Fruit fly (Drosophila melanogaster) whole organism, embryonic: Measurements from ENCODE around the gene Gnf1.

Experiments
- Abd-B ChIP-seq: fragments of 200-800 bp; sonication (Bioruptor generic); optimal IDR thresholded peaks from 2 replicates; lab custom pipeline; 2018; ENCODE audit warnings: missing biosample characterization, mild to moderate bottlenecking, missing genetic modification characterization, moderate library complexity
- Asciz ChIP-seq: fragments of 200-800 bp; sonication (Bioruptor generic); optimal IDR thresholded peaks from 2 replicates; lab custom pipeline; 2017; ENCODE audit warnings: missing biosample characterization, mild to moderate bottlenecking, missing genetic modification characterization, missing genetic modification reagents
- B-H2 ChIP-seq: fragments of 200-800 bp; sonication (Bioruptor generic); optimal IDR thresholded peaks from 2 replicates; lab custom pipeline; 2018; ENCODE audit warnings: missing biosample characterization, mild to moderate bottlenecking, missing genetic modification characterization
- CG10267 ChIP-seq: fragments of 200-800 bp; sonication (Bioruptor generic); optimal IDR thresholded peaks from 2 replicates; lab custom pipeline; 2018; ENCODE audit warnings: missing biosample characterization, mild to moderate bottlenecking, missing genetic modification characterization, moderate library complexity
- CG10565 ChIP-seq: fragments of 200-800 bp; sonication (Bioruptor generic); optimal IDR thresholded peaks from 3 replicates; lab custom pipeline; 2016; ENCODE audit warnings: missing biosample characterization, mild to moderate bottlenecking, missing genetic modification characterization
- CG11398 ChIP-seq: fragments of 200-800 bp; sonication (Bioruptor generic); optimal IDR thresholded peaks from 2 replicates; lab custom pipeline; 2016; ENCODE audit warnings: missing biosample characterization, missing genetic modification characterization
- CG12155 ChIP-seq: fragments of 200-800 bp; sonication (Bioruptor generic); optimal IDR thresholded peaks from 3 replicates; lab custom pipeline; 2016; ENCODE audit warnings: missing biosample characterization, missing genetic modification characterization
- CG1233 ChIP-seq: fragments of 200-800 bp; sonication (Bioruptor generic); optimal IDR thresholded peaks from 4 replicates; lab custom pipeline; 2018; ENCODE audit warnings: missing biosample characterization, mild to moderate bottlenecking, missing genetic modification characterization
- CG13123 ChIP-seq: fragments of 200-800 bp; sonication (Bioruptor generic); optimal IDR thresholded peaks from 2 replicates; lab custom pipeline; 2016; ENCODE audit warnings: missing biosample characterization, missing genetic modification characterization
- CG1603 ChIP-seq: fragments of 200-800 bp; sonication (Bioruptor generic); optimal IDR thresholded peaks from 2 replicates; lab custom pipeline; 2019; ENCODE audit warnings: missing biosample characterization, mild to moderate bottlenecking, missing genetic modification characterization, moderate library complexity
- CG17385 ChIP-seq: fragments of 200-800 bp; sonication (Bioruptor generic); optimal IDR thresholded peaks from 3 replicates; lab custom pipeline; 2018; ENCODE audit warnings: missing biosample characterization, mild to moderate bottlenecking, missing genetic modification characterization
- CG17829 ChIP-seq: fragments of 200-800 bp; optimal IDR thresholded peaks from 2 replicates; lab custom pipeline; 2019; ENCODE audit warnings: missing biosample characterization, mild to moderate bottlenecking, missing genetic modification characterization, moderate library complexity
- CG18764 ChIP-seq: fragments of 200-800 bp; sonication (Bioruptor generic); optimal IDR thresholded peaks from 3 replicates; lab custom pipeline; 2016; ENCODE audit warnings: missing biosample characterization, missing genetic modification characterization
- CG2129 ChIP-seq: fragments of 200-800 bp; sonication (Bioruptor generic); IDR thresholded peaks from 2 replicates; pipeline ENCODE4 v1.3.6; 2022; ENCODE audit warnings: missing biosample characterization, missing genetic modification characterization; ENCODE audit not compliant: partially characterized antibody
- CG2199 ChIP-seq: fragments of 200-800 bp; sonication (Bioruptor generic); IDR thresholded peaks from 3 replicates; pipeline ENCODE4 v1.3.6; 2022; ENCODE audit warnings: missing biosample characterization, missing genetic modification characterization
- CG2889 ChIP-seq: fragments of 200-800 bp; sonication (Bioruptor generic); IDR thresholded peaks from 3 replicates; pipeline ENCODE4 v1.3.6; 2022; ENCODE audit warnings: missing biosample characterization, missing genetic modification characterization
- CG3065 ChIP-seq: fragments of 200-800 bp; sonication (Bioruptor generic); optimal IDR thresholded peaks from 2 replicates; lab custom pipeline; 2016; ENCODE audit warnings: missing biosample characterization, missing genetic modification characterization
- CG3163 ChIP-seq: fragments of 200-800 bp; sonication (Bioruptor generic); optimal IDR thresholded peaks from 3 replicates; lab custom pipeline; 2016; ENCODE audit warnings: missing biosample characterization, missing genetic modification characterization
- CG32767 ChIP-seq: fragments of 200-800 bp; sonication (Bioruptor generic); IDR thresholded peaks from 2 replicates; pipeline ENCODE4 v1.3.6; 2022; ENCODE audit warnings: missing biosample characterization, missing genetic modification characterization
- CG32772 ChIP-seq: fragments of 200-800 bp; sonication (Bioruptor generic); IDR thresholded peaks from 2 replicates; pipeline ENCODE4 v1.3.6; 2022; ENCODE audit warnings: missing biosample characterization, missing genetic modification characterization
- CG3995 ChIP-seq: fragments of 200-800 bp; sonication (Bioruptor generic); optimal IDR thresholded peaks from 3 replicates; lab custom pipeline; 2016; ENCODE audit warnings: missing biosample characterization, missing genetic modification characterization
- CG5180 ChIP-seq: fragments of 200-800 bp; sonication (Bioruptor generic); optimal IDR thresholded peaks from 3 replicates; lab custom pipeline; 2017; ENCODE audit warnings: missing biosample characterization, missing genetic modification characterization, mild to moderate bottlenecking, moderate library complexity, missing genetic modification reagents
- D ChIP-seq, 2 experiments: fragments of 200-800 bp in 1 of 2; fragments of >200 bp in 1 of 2; sonication (Bioruptor generic) in 1 of 2; optimal IDR thresholded peaks; 2 replicates in 1 of 2; 3 replicates in 1 of 2; lab custom pipeline; 2017; ENCODE audit warnings: mild to moderate bottlenecking in 1 of 2, missing biosample characterization in 1 of 2, missing genetic modification characterization in 1 of 2, missing genetic modification reagents in 1 of 2
- Drgx ChIP-seq: fragments of 200-800 bp; sonication (Bioruptor generic); IDR thresholded peaks from 2 replicates; pipeline ENCODE4 v1.3.6; 2022; ENCODE audit warnings: missing biosample characterization, missing genetic modification characterization
- E2f1 ChIP-seq: fragments of 200-800 bp; sonication (Bioruptor generic); IDR thresholded peaks from 2 replicates; pipeline ENCODE4 v1.3.6; 2022; ENCODE audit warnings: missing biosample characterization, missing genetic modification characterization
- Ets97D ChIP-seq: fragments of 200-800 bp; sonication (Bioruptor generic); optimal IDR thresholded peaks from 3 replicates; lab custom pipeline; 2016; ENCODE audit warnings: missing biosample characterization, missing genetic modification characterization
- HLH54F ChIP-seq: fragments of 200-800 bp; sonication (Bioruptor generic); optimal IDR thresholded peaks from 3 replicates; lab custom pipeline; 2016; ENCODE audit warnings: missing biosample characterization, missing genetic modification characterization
- Hr51 ChIP-seq, 2 experiments: fragments of 200-800 bp; sonication (Bioruptor generic); optimal IDR thresholded peaks; 2 replicates in 1 of 2; 3 replicates in 1 of 2; lab custom pipeline; 2016 to 2018; ENCODE audit warnings: missing biosample characterization in 2 of 2, missing genetic modification characterization in 2 of 2, mild to moderate bottlenecking in 1 of 2, moderate library complexity in 1 of 2
- MTF-1 ChIP-seq: fragments of 200-800 bp; sonication (Bioruptor generic); optimal IDR thresholded peaks from 2 replicates; lab custom pipeline; 2018; ENCODE audit warnings: missing biosample characterization, mild to moderate bottlenecking, missing genetic modification characterization, borderline replicate concordance
- Nf-YA ChIP-seq: fragments of 200-800 bp; sonication (Bioruptor generic); IDR thresholded peaks from 2 replicates; pipeline ENCODE4 v1.3.6; 2022; ENCODE audit warnings: missing biosample characterization, missing genetic modification characterization
- Opbp ChIP-seq: fragments of 200-800 bp; sonication (Bioruptor generic); IDR thresholded peaks from 3 replicates; pipeline ENCODE4 v1.3.6; 2022; ENCODE audit warnings: missing biosample characterization, missing genetic modification characterization; ENCODE audit not compliant: partially characterized antibody
- Ravus ChIP-seq: fragments of 200-800 bp; sonication (Bioruptor generic); IDR thresholded peaks from 2 replicates; pipeline ENCODE4 v1.3.6; 2022; ENCODE audit warnings: missing biosample characterization, missing genetic modification characterization
- ash1 ChIP-seq: fragments of 200-800 bp; sonication (Bioruptor generic); optimal IDR thresholded peaks from 2 replicates; lab custom pipeline; 2018; ENCODE audit warnings: missing biosample characterization, mild to moderate bottlenecking, missing genetic modification characterization
- cas ChIP-seq: fragments of 200-800 bp; sonication (Bioruptor generic); IDR thresholded peaks from 2 replicates; pipeline ENCODE4 v1.3.6; 2022; ENCODE audit warnings: missing biosample characterization, missing genetic modification characterization
- caup ChIP-seq: fragments of 200-800 bp; sonication (Bioruptor generic); optimal IDR thresholded peaks from 3 replicates; lab custom pipeline; 2017; ENCODE audit warnings: missing biosample characterization, mild to moderate bottlenecking, missing genetic modification characterization, moderate library complexity; ENCODE audit not compliant: severe bottlenecking
- cg ChIP-seq: fragments of 200-800 bp; sonication (Bioruptor generic); optimal IDR thresholded peaks from 3 replicates; lab custom pipeline; 2019; ENCODE audit warnings: missing biosample characterization, mild to moderate bottlenecking, missing genetic modification characterization, moderate library complexity
- chm ChIP-seq: fragments of 200-800 bp; sonication (Bioruptor generic); IDR thresholded peaks from 2 replicates; pipeline ENCODE4 v1.3.6; 2022; ENCODE audit warnings: missing biosample characterization, missing genetic modification characterization
- eve ChIP-seq, 2 experiments: fragments of >200 bp; optimal IDR thresholded peaks; 2 replicates each; lab custom pipeline; 2017; ENCODE audit warnings: missing biosample characterization in 2 of 2, missing genetic modification characterization in 2 of 2
- fd3F ChIP-seq: fragments of 200-800 bp; sonication (Bioruptor generic); optimal IDR thresholded peaks from 2 replicates; lab custom pipeline; 2018; ENCODE audit warnings: missing biosample characterization, mild to moderate bottlenecking, missing genetic modification characterization, moderate library complexity
- hbn ChIP-seq: fragments of 200-800 bp; sonication (Bioruptor generic); IDR thresholded peaks from 2 replicates; pipeline ENCODE4 v1.3.6; 2022; ENCODE audit warnings: missing biosample characterization, missing genetic modification characterization; ENCODE audit not compliant: partially characterized antibody
- lmd ChIP-seq: fragments of 200-800 bp; sonication (Bioruptor generic); IDR thresholded peaks from 2 replicates; pipeline ENCODE4 v1.3.6; 2022; ENCODE audit warnings: missing biosample characterization, missing genetic modification characterization
- p53 ChIP-seq: fragments of 200-800 bp; sonication (Bioruptor generic); optimal IDR thresholded peaks from 2 replicates; lab custom pipeline; 2016; ENCODE audit warnings: missing biosample characterization, missing genetic modification characterization
- pnt ChIP-seq: fragments of 200-800 bp; sonication (Bioruptor generic); optimal IDR thresholded peaks from 3 replicates; lab custom pipeline; 2016; ENCODE audit warnings: missing biosample characterization, missing genetic modification characterization
- sd ChIP-seq: fragments of 200-800 bp; sonication (Bioruptor generic); optimal IDR thresholded peaks from 3 replicates; lab custom pipeline; 2018; ENCODE audit warnings: missing biosample characterization, mild to moderate bottlenecking, missing genetic modification characterization, moderate library complexity
- slp2 ChIP-seq: fragments of 200-800 bp; sonication (Bioruptor generic); optimal IDR thresholded peaks from 2 replicates; lab custom pipeline; 2016; ENCODE audit warnings: missing biosample characterization, missing genetic modification characterization
- tup ChIP-seq: fragments of 200-800 bp; sonication (Bioruptor generic); optimal IDR thresholded peaks from 2 replicates; lab custom pipeline; 2016; ENCODE audit warnings: missing biosample characterization, mild to moderate bottlenecking, missing genetic modification characterization, moderate library complexity
- vnd ChIP-seq: fragments of 200-800 bp; sonication (Bioruptor generic); IDR thresholded peaks from 3 replicates; pipeline ENCODE4 v1.3.6; 2022; ENCODE audit warnings: missing biosample characterization, missing genetic modification characterization; ENCODE audit not compliant: partially characterized antibody
- vvl ChIP-seq: fragments of 200-800 bp; sonication (Bioruptor generic); IDR thresholded peaks from 2 replicates; pipeline ENCODE4 v1.3.6; 2022; ENCODE audit warnings: missing biosample characterization, missing genetic modification characterization

Gene Gnf1

DNA sequence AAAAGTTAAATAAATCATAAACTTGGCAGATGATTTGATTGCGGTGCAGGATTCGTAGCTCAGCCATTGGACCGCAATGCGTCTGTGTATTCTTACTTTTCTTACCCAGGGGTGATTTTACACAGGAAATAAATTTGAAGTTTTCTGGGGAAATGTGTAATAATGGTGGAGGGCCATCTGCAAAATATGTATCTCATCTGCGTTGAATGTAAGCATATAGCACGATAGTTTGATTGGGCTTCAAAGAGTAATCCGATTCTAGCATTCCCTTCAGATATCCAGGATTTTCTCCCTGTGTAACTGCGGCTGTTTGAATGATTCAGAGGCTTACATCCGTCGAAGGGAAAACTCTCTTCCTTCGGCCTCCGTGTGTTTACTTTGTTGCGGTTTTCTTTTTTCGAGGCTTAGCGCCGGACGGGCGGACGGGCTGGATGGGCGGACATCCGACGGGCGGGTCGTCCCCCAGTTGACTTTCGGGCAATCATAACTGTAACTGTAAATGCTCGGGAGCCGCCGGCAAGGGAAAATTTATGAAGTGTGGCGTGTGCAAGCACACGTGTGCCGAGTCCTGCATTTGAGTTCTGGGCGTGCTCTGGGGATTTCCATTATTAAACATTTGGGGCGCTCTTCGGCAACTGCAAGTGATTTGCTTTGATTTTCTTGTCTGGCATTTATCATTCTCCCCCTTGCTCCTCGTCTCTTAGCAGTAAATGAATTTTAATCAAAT, 20.2 kb upstream of the Gnf1 start (continued):
- peak; percentile 72 for TF ChIP-seq slp2
- TF ChIP-seq CG5180, result no peak
- TF ChIP-seq CG32767 (GFP tag; lab: Robert Waterston, UW), result peak; percentile 45; the same call in 1 of the 2 replicates
- no peak for TF ChIP-seq cas (GFP tag; lab: Robert Waterston, UW)
- no peak for TF ChIP-seq hbn (GFP tag; lab: Robert Waterston, UW)
- peak; percentile 16 for TF ChIP-seq Ets97D (GFP tag; lab: Kevin White, UChicago)
- TF ChIP-seq Nf-YA (GFP tag; lab: Robert Waterston, UW), result peak; percentile 58; the same call in 1 of the 2 replicates
- no peak for TF ChIP-seq tup (GFP tag; lab: Kevin White, UChicago)
- TF ChIP-seq Ravus, result no peak
- TF ChIP-seq Drgx, result no peak
- peak; percentile 24 for TF ChIP-seq caup (GFP tag; lab: Kevin White, UChicago)
- peak; percentile 20 for TF ChIP-seq CG3163 (GFP tag; lab: Kevin White, UChicago)
- TF ChIP-seq Abd-B (GFP tag; lab: Kevin White, UChicago), result peak; percentile 62
- no peak for TF ChIP-seq p53 (GFP tag; lab: Kevin White, UChicago)
- peak; percentile 90 for TF ChIP-seq CG1603 (tag; lab: Kevin White, UChicago)
- peak; percentile 59 for TF ChIP-seq CG18764 (GFP tag; lab: Kevin White, UChicago)
- no peak for TF ChIP-seq CG13123 (GFP tag; lab: Kevin White, UChicago)
- TF ChIP-seq E2f1 (GFP tag; lab: Robert Waterston, UW), result peak; percentile 51
- no peak for TF ChIP-seq CG3995
- peak; percentile 62 for TF ChIP-seq pnt (GFP tag; lab: Kevin White, UChicago)
- peak; percentile 81 for TF ChIP-seq CG17829 (tag; lab: Kevin White, UChicago)
- peak; percentile 65 for TF ChIP-seq CG10267
- TF ChIP-seq Opbp (GFP tag; lab: Robert Waterston, UW), result no peak
- peak; percentile 58 for TF ChIP-seq CG32772
- TF ChIP-seq MTF-1 (GFP tag; lab: Kevin White, UChicago), result no peak
- TF ChIP-seq D (optimal IDR thresholded peaks at IDR 0.05; lab: Kevin White, UChicago), result no peak
- peak; percentile 80 for TF ChIP-seq D (GFP tag; optimal IDR thresholded peaks at IDR 0.05; lab: Kevin White, UChicago)
- TF ChIP-seq vvl (GFP tag; lab: Robert Waterston, UW), result peak; percentile 77
- 0 out of 2 replicates have a peak, but pooled peaks have one; percentile 41 for TF ChIP-seq chm (GFP tag; lab: Robert Waterston, UW)
- TF ChIP-seq CG17385 (GFP tag; lab: Kevin White, UChicago), result peak; percentile 59
- peak; percentile 35 for TF ChIP-seq CG12155
- TF ChIP-seq CG10565 (GFP tag; lab: Kevin White, UChicago), result peak; percentile 24
- no peak for TF ChIP-seq sd
- TF ChIP-seq CG3065, result peak; percentile 40
- TF ChIP-seq eve (GFP tag; optimal IDR thresholded peaks at IDR 0.05; lab: Kevin White, UChicago), result peak in 1 of 2 experiments; percentile 83
- TF ChIP-seq CG2129, result no peak
- peak; percentile 31 for TF ChIP-seq HLH54F (GFP tag; lab: Kevin White, UChicago)
- peak; percentile 63 for TF ChIP-seq CG1233
- no peak for TF ChIP-seq B-H2 (GFP tag; lab: Kevin White, UChicago)
- no peak for TF ChIP-seq vnd (GFP tag; lab: Robert Waterston, UW)
- TF ChIP-seq CG11398 (GFP tag; lab: Kevin White, UChicago), result peak; percentile 57
- TF ChIP-seq Hr51 (GFP tag; optimal IDR thresholded peaks at IDR 0.05; lab: Kevin White, UChicago), result peak in 1 of 2 experiments; percentile 13
- TF ChIP-seq fd3F (GFP tag; lab: Kevin White, UChicago), result no peak
- peak; percentile 71 for TF ChIP-seq lmd (GFP tag; lab: Robert Waterston, UW)
- TF ChIP-seq CG2199, result 0 out of 3 replicates have a peak, but pooled peaks have one; percentile 21
- peak; percentile 65 for TF ChIP-seq Asciz (GFP tag; lab: Kevin White, UChicago)
- TF ChIP-seq CG2889, result no peak
- no peak for TF ChIP-seq ash1 (GFP tag; lab: Kevin White, UChicago)
- no peak for TF ChIP-seq cg (GFP tag; lab: Kevin White, UChicago)
